1 fruit fly cellular context compared by ENCODE assay signal in genomic region chr3L:18786066-18786426, dm6.
TF ChIP-seq lines count a peak whose summit lies in the region.

No protein-coding gene starts in this region.

TF ChIP-seq in whole organism, embryonic, 481 proteins besides CTCF, POLR2A, EP300 and RAD21 (continued from another document and continues in another):
- TF ChIP-seq Mad (GFP tag; optimal IDR thresholded peaks at IDR 0.05; lab: Kevin White, UChicago) (no peak), CG1792 (GFP tag; optimal IDR thresholded peaks at IDR 0.05; lab: Kevin White, UChicago) (no peak), Nf-YC (tag; optimal IDR thresholded peaks at IDR 0.05; lab: Kevin White, UChicago) (peak; percentile 8), CG1832 (GFP tag; optimal IDR thresholded peaks at IDR 0.05; lab: Kevin White, UChicago) (no peak), Dp (GFP tag; optimal IDR thresholded peaks at IDR 0.05; lab: Kevin White, UChicago) (no peak), CG15696 (tag; optimal IDR thresholded peaks at IDR 0.05; lab: Kevin White, UChicago) (no peak), CG6654 (GFP tag; optimal IDR thresholded peaks at IDR 0.05; lab: Kevin White, UChicago) (no peak), maf-S (GFP tag; optimal IDR thresholded peaks at IDR 0.05; lab: Kevin White, UChicago) (no peak), Hand (GFP tag; optimal IDR thresholded peaks at IDR 0.05; lab: Kevin White, UChicago) (no peak), Adf1 (GFP tag; IDR thresholded peaks at IDR 0.05; lab: Robert Waterston, UW) (peak; percentile 87; the same call in 1 of the 2 replicates), CG18262 (tag; optimal IDR thresholded peaks at IDR 0.05; lab: Kevin White, UChicago) (no peak), D19B (GFP tag; optimal IDR thresholded peaks at IDR 0.05; lab: Kevin White, UChicago) (no peak), H2.0 (GFP tag; IDR thresholded peaks at IDR 0.05; lab: Robert Waterston, UW) (peak; percentile 49), CG17802 (tag; optimal IDR thresholded peaks at IDR 0.05; lab: Kevin White, UChicago) (no peak), scrt (GFP tag; optimal IDR thresholded peaks at IDR 0.05; lab: Kevin White, UChicago) (peak; percentile 23), PHDP (tag; optimal IDR thresholded peaks at IDR 0.05; lab: Kevin White, UChicago) (peak; percentile 17), mam (GFP tag; optimal IDR thresholded peaks at IDR 0.05; lab: Kevin White, UChicago) (no peak), crp (GFP tag; optimal IDR thresholded peaks at IDR 0.05; lab: Kevin White, UChicago) (no peak), CG4707 (GFP tag; optimal IDR thresholded peaks at IDR 0.05; lab: Kevin White, UChicago) (no peak), cad (GFP tag; optimal IDR thresholded peaks at IDR 0.05; lab: Kevin White, UChicago) (no peak), Ravus (GFP tag; IDR thresholded peaks at IDR 0.05; lab: Robert Waterston, UW) (no peak), Gsc (GFP tag; IDR thresholded peaks at IDR 0.05; lab: Robert Waterston, UW) (no peak), dan (GFP tag; IDR thresholded peaks at IDR 0.05; lab: Robert Waterston, UW) (no peak), CG32532 (GFP tag; IDR thresholded peaks at IDR 0.05; lab: Robert Waterston, UW) (no peak; the same call in 1 of the 2 replicates), YL-1 (GFP tag; optimal IDR thresholded peaks at IDR 0.05; lab: Kevin White, UChicago) (no peak), CG17385 (GFP tag; optimal IDR thresholded peaks at IDR 0.05; lab: Kevin White, UChicago) (peak; percentile 20), Max (GFP tag; optimal IDR thresholded peaks at IDR 0.05; lab: Kevin White, UChicago) (no peak), Blimp-1 (GFP tag; optimal IDR thresholded peaks at IDR 0.05; lab: Kevin White, UChicago) (no peak), sens (GFP tag; lab: Kevin White, UChicago) (peak; percentile 25), MBD-R2 (GFP tag; IDR thresholded peaks at IDR 0.05; lab: Robert Waterston, UW) (no peak), CG5245 (GFP tag; optimal IDR thresholded peaks at IDR 0.05; lab: Kevin White, UChicago) (no peak), CG7357 (GFP tag; IDR thresholded peaks at IDR 0.05; lab: Robert Waterston, UW) (no peak), Kr (GFP tag; optimal IDR thresholded peaks at IDR 0.05; lab: Kevin White, UChicago) (no peak), jing (GFP tag; optimal IDR thresholded peaks at IDR 0.05; lab: Kevin White, UChicago) (no peak), GATAe (GFP tag; conservative IDR thresholded peaks at IDR 0.05; lab: Robert Waterston, UW) (no peak), Xbp1 (GFP tag; optimal IDR thresholded peaks at IDR 0.05; lab: Kevin White, UChicago) (peak; percentile 18), CG17328 (GFP tag; IDR thresholded peaks at IDR 0.05; lab: Robert Waterston, UW) (no peak; the same call in 1 of the 2 replicates), kni (GFP tag; optimal IDR thresholded peaks at IDR 0.05; lab: Kevin White, UChicago) (no peak), Oli (tag; optimal IDR thresholded peaks at IDR 0.05; lab: Kevin White, UChicago) (peak; percentile 28), CG31388 (GFP tag; optimal IDR thresholded peaks at IDR 0.05; lab: Kevin White, UChicago) (no peak), fd64A (GFP tag; optimal IDR thresholded peaks at IDR 0.05; lab: Kevin White, UChicago) (no peak), insv (GFP tag; optimal IDR thresholded peaks at IDR 0.05; lab: Kevin White, UChicago) (no peak), crol (GFP tag; IDR thresholded peaks at IDR 0.05; lab: Robert Waterston, UW) (no peak), CG2120 (GFP tag; optimal IDR thresholded peaks at IDR 0.05; lab: Kevin White, UChicago) (peak; percentile 30), Asciz (GFP tag; optimal IDR thresholded peaks at IDR 0.05; lab: Kevin White, UChicago) (peak; percentile 28), dmrt11E (tag; optimal IDR thresholded peaks at IDR 0.05; lab: Kevin White, UChicago) (no peak), CG3407 (GFP tag; optimal IDR thresholded peaks at IDR 0.05; lab: Kevin White, UChicago) (peak; percentile 13), CG6175 (GFP tag; IDR thresholded peaks at IDR 0.05; lab: Robert Waterston, UW) (no peak), Myb (GFP tag; optimal IDR thresholded peaks at IDR 0.05; lab: Kevin White, UChicago) (no peak), HHEX (GFP tag; optimal IDR thresholded peaks at IDR 0.05; lab: Kevin White, UChicago) (peak; percentile 7), Mes4 (GFP tag; optimal IDR thresholded peaks at IDR 0.05; lab: Kevin White, UChicago) (no peak), Sox100B (GFP tag; optimal IDR thresholded peaks at IDR 0.05; lab: Kevin White, UChicago) (no peak), bab2 (GFP tag; optimal IDR thresholded peaks at IDR 0.05; lab: Kevin White, UChicago) (no peak), br (optimal IDR thresholded peaks at IDR 0.05; lab: Kevin White, UChicago) (no peak), ase (GFP tag; IDR thresholded peaks at IDR 0.05; lab: Robert Waterston, UW) (peak; percentile 30; the same call in 1 of the 3 replicates), CG3281 (GFP tag; optimal IDR thresholded peaks at IDR 0.05; lab: Kevin White, UChicago) (peak; percentile 24), psq (GFP tag; optimal IDR thresholded peaks at IDR 0.05; lab: Kevin White, UChicago) (no peak), chinmo (GFP tag; IDR thresholded peaks at IDR 0.05; lab: Robert Waterston, UW; ENCODE audit: partially characterized antibody) (no peak), gem (tag; optimal IDR thresholded peaks at IDR 0.05; lab: Kevin White, UChicago) (peak; percentile 67), CG15601 (tag; optimal IDR thresholded peaks at IDR 0.05; lab: Kevin White, UChicago) (no peak), CG8290 (GFP tag; optimal IDR thresholded peaks at IDR 0.05; lab: Kevin White, UChicago) (no peak), CG8290 (tag; optimal IDR thresholded peaks at IDR 0.05; lab: Kevin White, UChicago) (no peak), CG10321 (GFP tag; IDR thresholded peaks at IDR 0.05; lab: Robert Waterston, UW) (no peak), pb (GFP tag; optimal IDR thresholded peaks at IDR 0.05; lab: Kevin White, UChicago) (no peak), cato (GFP tag; optimal IDR thresholded peaks at IDR 0.05; lab: Kevin White, UChicago; ENCODE audit: borderline replicate concordance) (no peak), CG12659 (GFP tag; optimal IDR thresholded peaks at IDR 0.05; lab: Kevin White, UChicago) (peak; percentile 11), CG13894 (tag; optimal IDR thresholded peaks at IDR 0.05; lab: Kevin White, UChicago) (no peak), Xrp1 (GFP tag; IDR thresholded peaks at IDR 0.05; lab: Robert Waterston, UW) (peak; percentile 36; the same call in 1 of the 2 replicates), cg (GFP tag; optimal IDR thresholded peaks at IDR 0.05; lab: Kevin White, UChicago) (peak; percentile 56), CG4282 (GFP tag; optimal IDR thresholded peaks at IDR 0.05; lab: Kevin White, UChicago) (no peak), pnt (GFP tag; optimal IDR thresholded peaks at IDR 0.05; lab: Kevin White, UChicago) (no peak), CG11093 (GFP tag; IDR thresholded peaks at IDR 0.05; lab: Robert Waterston, UW) (no peak), CG6813 (GFP tag; optimal IDR thresholded peaks at IDR 0.05; lab: Kevin White, UChicago) (no peak), bsh (GFP tag; optimal IDR thresholded peaks at IDR 0.05; lab: Kevin White, UChicago) (no peak), CG12744 (GFP tag; optimal IDR thresholded peaks at IDR 0.05; lab: Kevin White, UChicago) (no peak), CG12071 (GFP tag; optimal IDR thresholded peaks at IDR 0.05; lab: Kevin White, UChicago) (no peak), Lpt (GFP tag; optimal IDR thresholded peaks at IDR 0.05; lab: Kevin White, UChicago) (no peak), pho (GFP tag; optimal IDR thresholded peaks at IDR 0.05; lab: Kevin White, UChicago) (no peak), CG17359 (tag; optimal IDR thresholded peaks at IDR 0.05; lab: Kevin White, UChicago) (peak; percentile 47), row (GFP tag; IDR thresholded peaks at IDR 0.05; lab: Robert Waterston, UW) (peak; percentile 49), gce (GFP tag; IDR thresholded peaks at IDR 0.05; lab: Robert Waterston, UW) (no peak), CG10274 (GFP tag; optimal IDR thresholded peaks at IDR 0.05; lab: Kevin White, UChicago) (peak; percentile 21), NC2α (GFP tag; optimal IDR thresholded peaks at IDR 0.05; lab: Kevin White, UChicago) (no peak), CrebB (tag; optimal IDR thresholded peaks at IDR 0.05; lab: Kevin White, UChicago) (no peak), CG13775 (GFP tag; optimal IDR thresholded peaks at IDR 0.05; lab: Kevin White, UChicago) (no peak), eve (GFP tag; optimal IDR thresholded peaks at IDR 0.05; lab: Kevin White, UChicago) (peak in 1 of 2 experiments; percentile 80), CG6765 (GFP tag; optimal IDR thresholded peaks at IDR 0.05; lab: Kevin White, UChicago) (peak; percentile 7), CG8944 (GFP tag; optimal IDR thresholded peaks at IDR 0.05; lab: Kevin White, UChicago) (no peak), CG8478 (optimal IDR thresholded peaks at IDR 0.05; lab: Kevin White, UChicago) (no peak), CG6791 (GFP tag; IDR thresholded peaks at IDR 0.05; lab: Robert Waterston, UW; ENCODE audit: partially characterized antibody) (no peak), her (GFP tag; optimal IDR thresholded peaks at IDR 0.05; lab: Kevin White, UChicago) (no peak), hth (optimal IDR thresholded peaks at IDR 0.05; lab: Kevin White, UChicago) (no peak), Ptx1 (GFP tag; IDR thresholded peaks at IDR 0.05; lab: Robert Waterston, UW) (peak; percentile 56), Hr78 (GFP tag; optimal IDR thresholded peaks at IDR 0.05; lab: Kevin White, UChicago) (no peak), Hey (tag; optimal IDR thresholded peaks at IDR 0.05; lab: Kevin White, UChicago) (no peak), CG15479 (GFP tag; optimal IDR thresholded peaks at IDR 0.05; lab: Kevin White, UChicago) (no peak), al (GFP tag; IDR thresholded peaks at IDR 0.05; lab: Robert Waterston, UW) (peak; percentile 35; the same call in 1 of the 2 replicates), lilli (GFP tag; optimal IDR thresholded peaks at IDR 0.05; lab: Kevin White, UChicago) (peak; percentile 31), trem (tag; optimal IDR thresholded peaks at IDR 0.05; lab: Kevin White, UChicago) (no peak), CG4820 (GFP tag; optimal IDR thresholded peaks at IDR 0.05; lab: Kevin White, UChicago) (no peak), CG13287 (GFP tag; IDR thresholded peaks at IDR 0.05; lab: Robert Waterston, UW; ENCODE audit: partially characterized antibody) (peak; percentile 12; the same call in 1 of the 2 replicates), CG7928 (GFP tag; optimal IDR thresholded peaks at IDR 0.05; lab: Kevin White, UChicago) (no peak), hbn (GFP tag; IDR thresholded peaks at IDR 0.05; lab: Robert Waterston, UW; ENCODE audit: partially characterized antibody) (no peak), Optix (GFP tag; IDR thresholded peaks at IDR 0.05; lab: Robert Waterston, UW) (no peak), NC2β (GFP tag; optimal IDR thresholded peaks at IDR 0.05; lab: Kevin White, UChicago) (no peak), Meics (GFP tag; optimal IDR thresholded peaks at IDR 0.05; lab: Kevin White, UChicago) (no peak), H15 (GFP tag; IDR thresholded peaks at IDR 0.05; lab: Robert Waterston, UW) (peak; percentile 48; the same call in 1 of the 3 replicates), Fer3 (tag; optimal IDR thresholded peaks at IDR 0.05; lab: Kevin White, UChicago) (peak; percentile 59), CG15073 (GFP tag; optimal IDR thresholded peaks at IDR 0.05; lab: Kevin White, UChicago) (no peak), Drgx (GFP tag; IDR thresholded peaks at IDR 0.05; lab: Robert Waterston, UW) (no peak), CG43689 (GFP tag; IDR thresholded peaks at IDR 0.05; lab: Robert Waterston, UW) (peak; percentile 50; the same call in 1 of the 2 replicates), yki (optimal IDR thresholded peaks at IDR 0.05; lab: Kevin White, UChicago) (no peak), danr (GFP tag; IDR thresholded peaks at IDR 0.05; lab: Robert Waterston, UW) (0 out of 2 replicates have a peak, but pooled peaks have one; percentile 26), CG5953 (GFP tag; IDR thresholded peaks at IDR 0.05; lab: Robert Waterston, UW) (0 out of 2 replicates have a peak, but pooled peaks have one; percentile 4), ken (GFP tag; IDR thresholded peaks at IDR 0.05; lab: Robert Waterston, UW) (peak; percentile 58; the same call in 2 of the 3 replicates), CG18476 (GFP tag; optimal IDR thresholded peaks at IDR 0.05; lab: Kevin White, UChicago) (peak; percentile 40), gt (GFP tag; IDR thresholded peaks at IDR 0.05; lab: Robert Waterston, UW) (no peak), CG7839 (tag; optimal IDR thresholded peaks at IDR 0.05; lab: Kevin White, UChicago) (peak; percentile 25), gfzf (GFP tag; optimal IDR thresholded peaks at IDR 0.05; lab: Kevin White, UChicago) (no peak), CkIIα-i1 (GFP tag; IDR thresholded peaks at IDR 0.05; lab: Robert Waterston, UW) (no peak), en (GFP tag; optimal IDR thresholded peaks at IDR 0.05; lab: Kevin White, UChicago) (no peak), CG33557 (GFP tag; optimal IDR thresholded peaks at IDR 0.05; lab: Kevin White, UChicago) (no peak), CG10462 (GFP tag; optimal IDR thresholded peaks at IDR 0.05; lab: Kevin White, UChicago) (no peak), CG31365 (tag; optimal IDR thresholded peaks at IDR 0.05; lab: Kevin White, UChicago) (no peak), CG2889 (GFP tag; IDR thresholded peaks at IDR 0.05; lab: Robert Waterston, UW) (no peak), gcm (GFP tag; optimal IDR thresholded peaks at IDR 0.05; lab: Kevin White, UChicago) (no peak), vvl (GFP tag; IDR thresholded peaks at IDR 0.05; lab: Robert Waterston, UW) (peak; percentile 48; the same call in 1 of the 2 replicates), NfI (GFP tag; optimal IDR thresholded peaks at IDR 0.05; lab: Kevin White, UChicago) (no peak), Dip2 (GFP tag; IDR thresholded peaks at IDR 0.05; lab: Robert Waterston, UW) (no peak), Lim3 (GFP tag; IDR thresholded peaks at IDR 0.05; lab: Robert Waterston, UW) (no peak), Oaz (GFP tag; IDR thresholded peaks at IDR 0.05; lab: Robert Waterston, UW) (no peak; the same call in 1 of the 2 replicates), ranshi (GFP tag; IDR thresholded peaks at IDR 0.05; lab: Robert Waterston, UW) (peak; percentile 47; the same call in 1 of the 2 replicates), CG10979 (tag; optimal IDR thresholded peaks at IDR 0.05; lab: Kevin White, UChicago) (no peak), CG10431 (GFP tag; optimal IDR thresholded peaks at IDR 0.05; lab: Kevin White, UChicago) (no peak), ATbp (GFP tag; optimal IDR thresholded peaks at IDR 0.05; lab: Kevin White, UChicago) (no peak), fd96Cb (tag; optimal IDR thresholded peaks at IDR 0.05; lab: Kevin White, UChicago) (peak; percentile 12)
